Fruit fly (Drosophila melanogaster) whole organism, embryonic: ENCODE measurements around the gene Fie.

Source experiments
- Aef1 ChIP-seq: fragments of 200-800 bp; sonication (Bioruptor generic); IDR thresholded peaks from 3 replicates; pipeline ENCODE4 v1.3.6; 2022; ENCODE audit warnings: missing biosample characterization, missing genetic modification characterization
- Bdp1 ChIP-seq: fragments of 200-800 bp; sonication (Bioruptor generic); optimal IDR thresholded peaks from 3 replicates; lab custom pipeline; 2016; ENCODE audit warnings: missing biosample characterization, missing genetic modification characterization
- Bgb ChIP-seq: fragments of 200-800 bp; sonication (Bioruptor generic); IDR thresholded peaks from 2 replicates; pipeline ENCODE4 v1.3.6; 2022; ENCODE audit warnings: missing biosample characterization, missing genetic modification characterization; ENCODE audit not compliant: partially characterized antibody
- CG1024 ChIP-seq: fragments of 200-800 bp; sonication (Bioruptor generic); IDR thresholded peaks from 2 replicates; pipeline ENCODE4 v1.3.6; 2022; ENCODE audit warnings: missing biosample characterization, missing genetic modification characterization
- CG10431 ChIP-seq: fragments of 200-800 bp; sonication (Bioruptor generic); optimal IDR thresholded peaks from 3 replicates; lab custom pipeline; 2018; ENCODE audit warnings: missing biosample characterization, mild to moderate bottlenecking, missing genetic modification characterization
- CG14710 ChIP-seq: fragments of 200-800 bp; sonication (Bioruptor generic); optimal IDR thresholded peaks from 3 replicates; lab custom pipeline; 2019; ENCODE audit warnings: missing biosample characterization, mild to moderate bottlenecking, missing genetic modification characterization, moderate library complexity
- CG16779 ChIP-seq: fragments of 200-800 bp; sonication (Bioruptor generic); IDR thresholded peaks from 2 replicates; pipeline ENCODE4 v1.3.6; 2022; ENCODE audit warnings: missing biosample characterization, missing genetic modification characterization
- CG17361 ChIP-seq: fragments of 200-800 bp; sonication (Bioruptor generic); IDR thresholded peaks from 3 replicates; pipeline ENCODE4 v1.3.6; 2022; ENCODE audit warnings: missing biosample characterization, missing genetic modification characterization
- CG18619 ChIP-seq: fragments of 200-800 bp; sonication (Bioruptor generic); optimal IDR thresholded peaks from 3 replicates; lab custom pipeline; 2017; ENCODE audit warnings: missing biosample characterization, mild to moderate bottlenecking, missing genetic modification characterization
- CG32532 ChIP-seq: fragments of 200-800 bp; sonication (Bioruptor generic); IDR thresholded peaks from 2 replicates; pipeline ENCODE4 v1.3.6; 2022; ENCODE audit warnings: missing biosample characterization, missing genetic modification characterization
- CG33213 ChIP-seq: fragments of 200-800 bp; sonication (Bioruptor generic); optimal IDR thresholded peaks from 3 replicates; lab custom pipeline; 2016; ENCODE audit warnings: missing biosample characterization, missing genetic modification characterization
- CG34422 ChIP-seq: fragments of 200-800 bp; sonication (Bioruptor generic); IDR thresholded peaks from 3 replicates; pipeline ENCODE4 v1.3.6; 2022; ENCODE audit warnings: missing biosample characterization, missing genetic modification characterization
- CG42726 ChIP-seq: fragments of 200-800 bp; sonication (Bioruptor generic); IDR thresholded peaks from 2 replicates; pipeline ENCODE4 v1.3.6; 2022; ENCODE audit warnings: missing biosample characterization, missing genetic modification characterization; ENCODE audit not compliant: partially characterized antibody
- CG7271 ChIP-seq: fragments of 200-800 bp; sonication (Bioruptor generic); optimal IDR thresholded peaks from 2 replicates; lab custom pipeline; 2018; ENCODE audit warnings: missing biosample characterization, mild to moderate bottlenecking, missing genetic modification characterization, moderate library complexity
- CG7745 ChIP-seq: fragments of 200-800 bp; sonication (Bioruptor generic); optimal IDR thresholded peaks from 2 replicates; lab custom pipeline; 2018; ENCODE audit warnings: missing biosample characterization, mild to moderate bottlenecking, missing genetic modification characterization, moderate library complexity
- CG7987 ChIP-seq: fragments of 200-800 bp; sonication (Bioruptor generic); optimal IDR thresholded peaks from 2 replicates; lab custom pipeline; 2018; ENCODE audit warnings: missing biosample characterization, mild to moderate bottlenecking, missing genetic modification characterization, moderate library complexity
- CG8290 ChIP-seq, 3 experiments: fragments of 200-800 bp; sonication (Bioruptor generic); optimal IDR thresholded peaks; 2 replicates each; lab custom pipeline; 2016 to 2019; ENCODE audit warnings: missing biosample characterization in 3 of 3, missing genetic modification characterization in 3 of 3, mild to moderate bottlenecking in 2 of 3, moderate library complexity in 1 of 3
- CG8765 ChIP-seq: fragments of 200-800 bp; sonication (Bioruptor generic); IDR thresholded peaks from 2 replicates; pipeline ENCODE4 v1.3.6; 2022; ENCODE audit warnings: missing biosample characterization, missing genetic modification characterization
- CG8944 ChIP-seq: fragments of 200-800 bp; sonication (Bioruptor generic); optimal IDR thresholded peaks from 3 replicates; lab custom pipeline; 2016; ENCODE audit warnings: missing biosample characterization, missing genetic modification characterization
- D19B ChIP-seq: fragments of 200-800 bp; sonication (Bioruptor generic); optimal IDR thresholded peaks from 2 replicates; lab custom pipeline; 2017; ENCODE audit warnings: missing biosample characterization, mild to moderate bottlenecking, missing genetic modification characterization
- Dfd ChIP-seq, 2 experiments: fragments of >200 bp; optimal IDR thresholded peaks; 2 replicates each; lab custom pipeline; 2017; ENCODE audit warnings: missing biosample characterization in 2 of 2, missing genetic modification characterization in 2 of 2
- Dp ChIP-seq: fragments of 200-800 bp; sonication (Bioruptor generic); optimal IDR thresholded peaks from 2 replicates; lab custom pipeline; 2018; ENCODE audit warnings: missing biosample characterization, mild to moderate bottlenecking, missing genetic modification characterization, moderate library complexity
- HHEX ChIP-seq: fragments of 200-800 bp; sonication (Bioruptor generic); optimal IDR thresholded peaks from 3 replicates; lab custom pipeline; 2017; ENCODE audit warnings: missing biosample characterization, mild to moderate bottlenecking, missing genetic modification characterization, missing genetic modification reagents
- Hmr ChIP-seq: fragments of 200-800 bp; sonication (Bioruptor generic); optimal IDR thresholded peaks from 3 replicates; lab custom pipeline; 2017; ENCODE audit warnings: mild to moderate bottlenecking, missing biosample characterization, missing genetic modification reagents, missing genetic modification characterization
- Hmx ChIP-seq: fragments of 200-800 bp; sonication (Bioruptor generic); optimal IDR thresholded peaks from 2 replicates; lab custom pipeline; 2016; ENCODE audit warnings: missing biosample characterization, missing genetic modification characterization
- MESR4 ChIP-seq: fragments of 200-800 bp; sonication (Bioruptor generic); optimal IDR thresholded peaks from 2 replicates; lab custom pipeline; 2018; ENCODE audit warnings: missing biosample characterization, mild to moderate bottlenecking, missing genetic modification characterization, moderate library complexity
- Meics ChIP-seq: fragments of 200-800 bp; sonication (Bioruptor generic); optimal IDR thresholded peaks from 2 replicates; lab custom pipeline; 2017; ENCODE audit warnings: missing biosample characterization, mild to moderate bottlenecking, missing genetic modification characterization
- NFAT ChIP-seq: fragments of 200-800 bp; sonication (Bioruptor generic); IDR thresholded peaks from 2 replicates; pipeline ENCODE4 v1.3.6; 2022; ENCODE audit warnings: missing biosample characterization, missing genetic modification characterization
- PHDP ChIP-seq: fragments of 200-800 bp; sonication (Bioruptor generic); optimal IDR thresholded peaks from 3 replicates; lab custom pipeline; 2018; ENCODE audit warnings: missing biosample characterization, mild to moderate bottlenecking, missing genetic modification characterization, moderate library complexity
- Poxn ChIP-seq: fragments of 200-800 bp; sonication (Bioruptor generic); IDR thresholded peaks from 2 replicates; pipeline ENCODE4 v1.3.6; 2022; ENCODE audit warnings: missing biosample characterization, missing genetic modification characterization
- Rfx ChIP-seq: fragments of 200-800 bp; sonication (Bioruptor generic); IDR thresholded peaks from 2 replicates; pipeline ENCODE4 v1.3.6; 2022; ENCODE audit warnings: missing biosample characterization, missing genetic modification characterization
- Rx ChIP-seq: fragments of 200-800 bp; sonication (Bioruptor generic); IDR thresholded peaks from 2 replicates; pipeline ENCODE4 v1.3.6; 2022; ENCODE audit warnings: missing biosample characterization, missing genetic modification characterization
- Side ChIP-seq: fragments of 200-800 bp; sonication (Bioruptor generic); optimal IDR thresholded peaks from 2 replicates; lab custom pipeline; 2016; ENCODE audit warnings: missing biosample characterization, missing genetic modification characterization
- ara ChIP-seq: fragments of 200-800 bp; sonication (Bioruptor generic); IDR thresholded peaks from 2 replicates; pipeline ENCODE4 v1.3.6; 2022; ENCODE audit warnings: missing biosample characterization, missing genetic modification characterization
- br ChIP-seq: fragments of >200 bp; optimal IDR thresholded peaks from 2 replicates; lab custom pipeline; 2017
- btn ChIP-seq: fragments of 200-800 bp; sonication (Bioruptor generic); optimal IDR thresholded peaks from 2 replicates; lab custom pipeline; 2016; ENCODE audit warnings: missing biosample characterization, missing genetic modification characterization
- dan ChIP-seq: fragments of 200-800 bp; sonication (Bioruptor generic); IDR thresholded peaks from 2 replicates; pipeline ENCODE4 v1.3.6; 2022; ENCODE audit warnings: missing biosample characterization, missing genetic modification characterization
- fd3F ChIP-seq: fragments of 200-800 bp; sonication (Bioruptor generic); optimal IDR thresholded peaks from 2 replicates; lab custom pipeline; 2018; ENCODE audit warnings: missing biosample characterization, mild to moderate bottlenecking, missing genetic modification characterization, moderate library complexity
- fd64A ChIP-seq: fragments of 200-800 bp; sonication (Bioruptor generic); optimal IDR thresholded peaks from 3 replicates; lab custom pipeline; 2018; ENCODE audit warnings: missing biosample characterization, mild to moderate bottlenecking, missing genetic modification characterization
- gsb ChIP-seq: fragments of 200-800 bp; sonication (Bioruptor generic); IDR thresholded peaks from 2 replicates; pipeline ENCODE4 v1.3.6; 2022; ENCODE audit warnings: missing biosample characterization, missing genetic modification characterization
- kah ChIP-seq: fragments of 200-800 bp; sonication (Bioruptor generic); optimal IDR thresholded peaks from 2 replicates; lab custom pipeline; 2018; ENCODE audit warnings: missing biosample characterization, mild to moderate bottlenecking, missing genetic modification characterization
- mam ChIP-seq: fragments of 200-800 bp; sonication (Bioruptor generic); optimal IDR thresholded peaks from 3 replicates; lab custom pipeline; 2016; ENCODE audit warnings: missing biosample characterization, missing genetic modification characterization
- otp ChIP-seq: fragments of 200-800 bp; sonication (Bioruptor generic); IDR thresholded peaks from 3 replicates; pipeline ENCODE4, ENCODE4 v1.3.6; 2022; ENCODE audit warnings: missing biosample characterization, missing genetic modification characterization
- phol ChIP-seq: fragments of 200-800 bp; sonication (Bioruptor generic); optimal IDR thresholded peaks from 3 replicates; lab custom pipeline; 2018; ENCODE audit warnings: missing biosample characterization, mild to moderate bottlenecking, missing genetic modification characterization, moderate library complexity
- psq ChIP-seq: fragments of 200-800 bp; sonication (Bioruptor generic); optimal IDR thresholded peaks from 2 replicates; lab custom pipeline; 2017; ENCODE audit warnings: missing biosample characterization, missing genetic modification characterization
- ro ChIP-seq: fragments of 200-800 bp; sonication (Bioruptor generic); IDR thresholded peaks from 2 replicates; pipeline ENCODE4 v1.3.6; 2022; ENCODE audit warnings: missing biosample characterization, missing genetic modification characterization
- row ChIP-seq: fragments of 200-800 bp; sonication (Bioruptor generic); IDR thresholded peaks from 3 replicates; pipeline ENCODE4 v1.3.6; 2022; ENCODE audit warnings: missing biosample characterization, missing genetic modification characterization
- sisA ChIP-seq: fragments of 200-800 bp; sonication (Bioruptor generic); IDR thresholded peaks from 2 replicates; pipeline ENCODE4 v1.3.6; 2022; ENCODE audit warnings: missing biosample characterization, missing genetic modification characterization
- stc ChIP-seq: fragments of 200-800 bp; sonication (Bioruptor generic); IDR thresholded peaks from 2 replicates; pipeline ENCODE4 v1.3.6; 2022; ENCODE audit warnings: missing biosample characterization, missing genetic modification characterization
- sug ChIP-seq: fragments of 200-800 bp; optimal IDR thresholded peaks from 2 replicates; lab custom pipeline; 2019; ENCODE audit warnings: missing biosample characterization, mild to moderate bottlenecking, missing genetic modification characterization, moderate library complexity
- tap ChIP-seq: fragments of 200-800 bp; optimal IDR thresholded peaks from 3 replicates; lab custom pipeline; 2019; ENCODE audit warnings: missing biosample characterization, mild to moderate bottlenecking, missing genetic modification characterization, moderate library complexity
- zen ChIP-seq: fragments of 200-800 bp; sonication (Bioruptor generic); optimal IDR thresholded peaks from 3 replicates; lab custom pipeline; 2018; ENCODE audit warnings: missing biosample characterization, mild to moderate bottlenecking, missing genetic modification characterization, moderate library complexity

Gene Fie

dm6 chr3L:3896553-3897034, 4.2 kb downstream of the Fie start, which contains the start of the genes Gr63a and Lamtor4 (continued):
- no peak for TF ChIP-seq Hmx (GFP tag; lab: Kevin White, UChicago)
- peak; percentile 55 for TF ChIP-seq Hmr (GFP tag; lab: Kevin White, UChicago)
- no peak for TF ChIP-seq dan
- no peak for TF ChIP-seq CG10431 (GFP tag; lab: Kevin White, UChicago)
- TF ChIP-seq MESR4 (GFP tag; lab: Kevin White, UChicago) = peak; percentile 77
- no peak for TF ChIP-seq stc (GFP tag; lab: Robert Waterston, UW)
- no peak for TF ChIP-seq CG1024
- no peak for TF ChIP-seq Side (GFP tag; lab: Kevin White, UChicago)
- TF ChIP-seq CG14710 (tag; lab: Kevin White, UChicago) = peak; percentile 44
- TF ChIP-seq gsb = no peak
- TF ChIP-seq D19B (GFP tag; lab: Kevin White, UChicago) = no peak
- no peak for TF ChIP-seq otp
- no peak for TF ChIP-seq CG16779 (GFP tag; lab: Robert Waterston, UW)
- TF ChIP-seq Rfx = peak; percentile 60
- TF ChIP-seq Bgb (GFP tag; lab: Robert Waterston, UW) = peak; percentile 16; the same call in 1 of the 2 replicates
- peak; percentile 41 for TF ChIP-seq CG7987 (GFP tag; lab: Kevin White, UChicago)
- TF ChIP-seq zen = peak; percentile 7
- no peak for TF ChIP-seq PHDP (tag; lab: Kevin White, UChicago)
- peak; percentile 98 for TF ChIP-seq Dp (GFP tag; lab: Kevin White, UChicago)
- TF ChIP-seq NFAT (GFP tag; lab: Robert Waterston, UW) = no peak
- no peak for TF ChIP-seq Meics
- TF ChIP-seq fd3F (GFP tag; lab: Kevin White, UChicago) = no peak
- TF ChIP-seq ro (GFP tag; lab: Robert Waterston, UW) = no peak
- TF ChIP-seq Rx = no peak
- TF ChIP-seq psq (GFP tag; lab: Kevin White, UChicago) = no peak
- TF ChIP-seq CG8944 (GFP tag; lab: Kevin White, UChicago) = peak; percentile 12
- no peak for TF ChIP-seq fd64A (GFP tag; lab: Kevin White, UChicago)
- TF ChIP-seq row (GFP tag; lab: Robert Waterston, UW) = no peak
- TF ChIP-seq sisA (GFP tag; lab: Robert Waterston, UW) = no peak
- TF ChIP-seq phol (tag; lab: Kevin White, UChicago) = peak; percentile 49
- no peak for TF ChIP-seq CG8765 (GFP tag; lab: Robert Waterston, UW)
- peak; percentile 24 for TF ChIP-seq mam (GFP tag; lab: Kevin White, UChicago)
- TF ChIP-seq HHEX (GFP tag; lab: Kevin White, UChicago) = no peak
- TF ChIP-seq CG17361 (GFP tag; lab: Robert Waterston, UW) = no peak
- TF ChIP-seq CG8290 (GFP tag; optimal IDR thresholded peaks at IDR 0.05; lab: Kevin White, UChicago) = no peak
- TF ChIP-seq CG8290 (tag; optimal IDR thresholded peaks at IDR 0.05; lab: Kevin White, UChicago) = peak in 1 of 2 experiments; percentile 71
- TF ChIP-seq Bdp1 (GFP tag; lab: Kevin White, UChicago) = peak; percentile 25
- TF ChIP-seq CG7745 (tag; lab: Kevin White, UChicago) = no peak
- no peak for TF ChIP-seq ara (GFP tag; lab: Robert Waterston, UW)
- TF ChIP-seq tap = no peak
- TF ChIP-seq CG18619 (GFP tag; lab: Kevin White, UChicago) = no peak
- TF ChIP-seq CG34422 (GFP tag; lab: Robert Waterston, UW) = no peak
- peak; percentile 43 for TF ChIP-seq sug
- TF ChIP-seq br (lab: Kevin White, UChicago) = no peak
- no peak for TF ChIP-seq Poxn (GFP tag; lab: Robert Waterston, UW)
- TF ChIP-seq Aef1 (GFP tag; lab: Robert Waterston, UW) = no peak
- peak; percentile 24 for TF ChIP-seq btn
- no peak; the same call in 1 of the 2 replicates for TF ChIP-seq CG42726 (GFP tag; lab: Robert Waterston, UW)
- TF ChIP-seq Dfd (GFP tag; optimal IDR thresholded peaks at IDR 0.05; lab: Kevin White, UChicago) = no peak
- no peak for TF ChIP-seq CG7271 (tag; lab: Kevin White, UChicago)
- peak; percentile 61 for TF ChIP-seq CG33213 (GFP tag; lab: Kevin White, UChicago)
- TF ChIP-seq kah (GFP tag; lab: Kevin White, UChicago) = no peak
- no peak for TF ChIP-seq CG32532
